Fruit fly (Drosophila melanogaster): Measurements from ENCODE around the gene ranshi.
A peak's percentile ranks its signal among the peaks of the same experiment; 100 is the strongest.

The ranshi gene

DNA sequence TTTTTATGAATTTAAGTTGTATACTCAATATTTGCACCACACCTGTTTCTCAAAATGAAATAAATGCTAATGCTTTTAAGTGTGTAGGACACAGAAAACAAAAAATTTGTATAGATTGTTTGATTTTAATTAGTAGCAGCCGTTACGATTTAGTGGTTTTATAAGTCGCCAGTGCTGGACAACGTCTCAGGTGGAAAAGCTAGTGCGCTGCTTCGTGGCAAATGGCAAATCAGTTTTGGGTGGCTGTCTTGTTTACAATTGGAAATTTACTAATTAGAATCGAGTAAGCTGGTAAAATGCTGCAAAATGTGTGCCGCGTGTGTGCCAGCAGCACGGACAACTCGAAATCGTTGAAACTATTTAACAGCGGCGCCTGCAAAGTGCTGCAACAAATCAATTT lies 2.9 kb downstream of the ranshi start, which contains the start of gene CG8159 (continued):
- TF ChIP-seq Hand (GFP tag; optimal IDR thresholded peaks at IDR 0.05) (no peak), Hr3 (GFP tag; optimal IDR thresholded peaks at IDR 0.05) (no peak), ro (GFP tag; IDR thresholded peaks at IDR 0.05) (no peak), oc (tag; optimal IDR thresholded peaks at IDR 0.05) (no peak), CG6765 (GFP tag; optimal IDR thresholded peaks at IDR 0.05) (no peak), caup (GFP tag; optimal IDR thresholded peaks at IDR 0.05; ENCODE audit: severe bottlenecking) (no peak), gce (GFP tag; IDR thresholded peaks at IDR 0.05) (no peak), ci (GFP tag; IDR thresholded peaks at IDR 0.05) (0 out of 3 replicates have a peak, but pooled peaks have one; percentile 9), Asciz (GFP tag; optimal IDR thresholded peaks at IDR 0.05) (no peak), h (optimal IDR thresholded peaks at IDR 0.05) (no peak), CG10267 (tag; optimal IDR thresholded peaks at IDR 0.05) (peak; percentile 81), CG6254 (GFP tag; optimal IDR thresholded peaks at IDR 0.05) (no peak), vfl (GFP tag; optimal IDR thresholded peaks at IDR 0.05) (no peak), CG15011 (GFP tag; optimal IDR thresholded peaks at IDR 0.05) (no peak), nerfin-2 (GFP tag; IDR thresholded peaks at IDR 0.05; ENCODE audit: partially characterized antibody) (no peak), CG7786 (GFP tag; optimal IDR thresholded peaks at IDR 0.05) (no peak), CG9727 (GFP tag; optimal IDR thresholded peaks at IDR 0.05) (no peak), hth (optimal IDR thresholded peaks at IDR 0.05) (no peak), chn (GFP tag; optimal IDR thresholded peaks at IDR 0.05) (no peak), pzg (GFP tag; optimal IDR thresholded peaks at IDR 0.05) (peak; percentile 44), Elba2 (GFP tag; optimal IDR thresholded peaks at IDR 0.05) (peak; percentile 88), CG4617 (GFP tag; optimal IDR thresholded peaks at IDR 0.05; ENCODE audit: borderline replicate concordance) (peak; percentile 62), CG4328 (GFP tag; optimal IDR thresholded peaks at IDR 0.05) (no peak), stc (GFP tag; IDR thresholded peaks at IDR 0.05) (no peak), ken (GFP tag; IDR thresholded peaks at IDR 0.05) (no peak), Rfx (GFP tag; IDR thresholded peaks at IDR 0.05) (0 out of 2 replicates have a peak, but pooled peaks have one; percentile 15), Pdp1 (GFP tag; optimal IDR thresholded peaks at IDR 0.05) (peak in 1 of 2 experiments; percentile 94), CG2120 (GFP tag; optimal IDR thresholded peaks at IDR 0.05) (peak; percentile 6), nau (GFP tag; optimal IDR thresholded peaks at IDR 0.05) (no peak), Stat92E (GFP tag; optimal IDR thresholded peaks at IDR 0.05) (no peak), CG2202 (tag; optimal IDR thresholded peaks at IDR 0.05) (no peak), Myb (GFP tag; optimal IDR thresholded peaks at IDR 0.05) (peak; percentile 93), CG17802 (tag; optimal IDR thresholded peaks at IDR 0.05) (no peak), CG31441 (GFP tag; IDR thresholded peaks at IDR 0.05) (no peak), disco-r (GFP tag; optimal IDR thresholded peaks at IDR 0.05) (no peak), Med (GFP tag) (peak; percentile 84), CG10654 (GFP tag; optimal IDR thresholded peaks at IDR 0.05) (no peak), CG9876 (GFP tag; optimal IDR thresholded peaks at IDR 0.05) (no peak), crp (GFP tag; optimal IDR thresholded peaks at IDR 0.05) (peak in 1 of 2 experiments; percentile 43), ind (GFP tag; optimal IDR thresholded peaks at IDR 0.05) (no peak), sens (GFP tag) (peak; percentile 47), MESR4 (GFP tag; optimal IDR thresholded peaks at IDR 0.05) (peak; percentile 8), bcd (GFP tag; optimal IDR thresholded peaks at IDR 0.05) (no peak), sd (tag; optimal IDR thresholded peaks at IDR 0.05) (no peak), Ets97D (GFP tag; optimal IDR thresholded peaks at IDR 0.05) (peak; percentile 35), HmgZ (tag; optimal IDR thresholded peaks at IDR 0.05) (peak; percentile 27), odd (GFP tag; optimal IDR thresholded peaks at IDR 0.05) (no peak), Sox102F (GFP tag; optimal IDR thresholded peaks at IDR 0.05) (no peak), NK7.1 (GFP tag; optimal IDR thresholded peaks at IDR 0.05) (no peak), Bgb (GFP tag; IDR thresholded peaks at IDR 0.05; ENCODE audit: partially characterized antibody) (0 out of 2 replicates have a peak, but pooled peaks have one; percentile 6), gfzf (GFP tag; optimal IDR thresholded peaks at IDR 0.05) (peak; percentile 7)

Data from whole organism, embryonic.